Worm (Caenorhabditis elegans): ENCODE results near the gene T25D1.1.

ce11 chrX:16480232-16480631 is 39.4 kb upstream of the T25D1.1 start:
- TF ChIP-seq T07F8.4 (tag; optimal IDR thresholded peaks at IDR 0.05) = no peak
- no peak for TF ChIP-seq akir-1 (GFP tag; optimal IDR thresholded peaks at IDR 0.05)
- TF ChIP-seq F39B2.1 (GFP tag; IDR thresholded peaks at IDR 0.05) = no peak
- no peak for TF ChIP-seq nhr-90 (tag; optimal IDR thresholded peaks at IDR 0.05)
- no peak for TF ChIP-seq F22D6.2 (tag; optimal IDR thresholded peaks at IDR 0.05)
- TF ChIP-seq B0035.1 (tag; optimal IDR thresholded peaks at IDR 0.05) = no peak
- TF ChIP-seq him-1 (tag; optimal IDR thresholded peaks at IDR 0.05) = no peak
- no peak for TF ChIP-seq ama-1 (optimal IDR thresholded peaks at IDR 0.05)
- no peak for TF ChIP-seq ama-1 (GFP tag; optimal IDR thresholded peaks at IDR 0.05)

Measured in whole organism, young adult.